Worm (Caenorhabditis elegans) whole organism, early embryonic: ENCODE measurements around the gene cyp-35A4.

Source experiments
- B0310.2 ChIP-seq: sonication (generic microtip); optimal IDR thresholded peaks from 2 replicates; lab custom pipeline; 2016; ENCODE audit warnings: mild to moderate bottlenecking, missing genetic modification characterization, missing compliant biosample characterization
- tbx-37 ChIP-seq: fragments of 200-800 bp; sonication (Bioruptor generic); conservative IDR thresholded peaks from 2 replicates; pipeline ENCODE4 v1.3.6; 2022; ENCODE audit warnings: missing genetic modification reagents, missing genetic modification characterization, missing compliant biosample characterization

DNA sequence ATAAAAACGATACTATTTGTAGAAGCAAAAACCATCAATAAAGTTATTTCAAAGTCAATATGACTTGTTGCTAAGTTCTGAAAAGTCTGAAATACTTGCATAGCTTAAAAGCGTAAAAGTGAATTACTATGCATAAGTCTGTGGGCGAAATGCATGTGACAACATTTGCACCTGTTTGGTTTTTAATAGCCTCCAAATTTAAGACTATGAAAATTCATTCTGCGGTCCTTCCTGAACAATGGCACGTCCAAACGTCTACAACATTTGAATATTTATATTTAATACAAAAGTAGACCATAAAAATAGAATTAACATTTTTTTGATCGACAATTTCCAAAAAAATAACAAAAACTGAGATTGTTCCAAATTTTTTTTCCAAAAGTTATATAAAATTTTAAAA lies 9.6 kb upstream of the cyp-35A4 start, which contains the start of gene K09D9.14:
- no peak for TF ChIP-seq tbx-37 (GFP tag; lab: Robert Waterston, UW)
- TF ChIP-seq B0310.2 (tag; lab: Kevin White, UChicago), result no peak
